Fruit fly (Drosophila melanogaster): ENCODE measurements around the gene Cpr67Fa2.

Gene Cpr67Fa2

dm6 chr3L:10924683-10925082 lies 33.2 kb downstream of the Cpr67Fa2 start:
- TF ChIP-seq CG32006 (GFP tag; optimal IDR thresholded peaks at IDR 0.05): peak; percentile 30
- TF ChIP-seq CG11902 (GFP tag; optimal IDR thresholded peaks at IDR 0.05): no peak
- TF ChIP-seq CG10631 (GFP tag; optimal IDR thresholded peaks at IDR 0.05): no peak

- TF ChIP-seq fkh (GFP tag; optimal IDR thresholded peaks at IDR 0.05) (no peak), Sox102F (GFP tag; optimal IDR thresholded peaks at IDR 0.05) (peak; percentile 6), pdm3 (GFP tag; optimal IDR thresholded peaks at IDR 0.05) (peak; percentile 15), dsx (GFP tag; optimal IDR thresholded peaks at IDR 0.05; ENCODE audit: poor library complexity, severe bottlenecking) (no peak), CG6792 (GFP tag; optimal IDR thresholded peaks at IDR 0.05) (no peak), CG6276 (GFP tag; optimal IDR thresholded peaks at IDR 0.05) (peak; percentile 29), acj6 (GFP tag; optimal IDR thresholded peaks at IDR 0.05) (peak; percentile 16), esn (GFP tag; optimal IDR thresholded peaks at IDR 0.05) (peak; percentile 33), CG11902 (GFP tag; optimal IDR thresholded peaks at IDR 0.05) (no peak), CG3032 (tag; optimal IDR thresholded peaks at IDR 0.05) (no peak), OdsH (GFP tag; optimal IDR thresholded peaks at IDR 0.05) (peak; percentile 30), topi (GFP tag; optimal IDR thresholded peaks at IDR 0.05) (peak; percentile 10), Eip78C (GFP tag) (peak; percentile 82), Smox (GFP tag; optimal IDR thresholded peaks at IDR 0.05) (peak; percentile 17), Hr4 (GFP tag; optimal IDR thresholded peaks at IDR 0.05) (peak; percentile 56), CG32006 (GFP tag; optimal IDR thresholded peaks at IDR 0.05) (peak; percentile 48), Met (GFP tag; optimal IDR thresholded peaks at IDR 0.05) (peak; percentile 38), lz (GFP tag; optimal IDR thresholded peaks at IDR 0.05) (peak; percentile 5), svp (GFP tag) (peak; percentile 69), ss (GFP tag; optimal IDR thresholded peaks at IDR 0.05) (no peak), CG34406 (GFP tag; optimal IDR thresholded peaks at IDR 0.05) (no peak)
These were observed 35.8 kb downstream of the Cpr67Fa2 start for dm6 chr3L:10927349-10927748.

dm6 chr3L:10927953-10928352 lies 36.4 kb downstream of the Cpr67Fa2 start:
- TF ChIP-seq cyc (GFP tag; optimal IDR thresholded peaks at IDR 0.05) (no peak), Eip78C (GFP tag) (peak; percentile 92), CG6276 (GFP tag; optimal IDR thresholded peaks at IDR 0.05) (peak; percentile 48), Hr4 (GFP tag; optimal IDR thresholded peaks at IDR 0.05) (peak; percentile 65), dac (GFP tag; optimal IDR thresholded peaks at IDR 0.05) (peak; percentile 60), Sox102F (GFP tag; optimal IDR thresholded peaks at IDR 0.05) (no peak), esn (GFP tag; optimal IDR thresholded peaks at IDR 0.05) (peak; percentile 34), Hr39 (GFP tag; optimal IDR thresholded peaks at IDR 0.05) (no peak), acj6 (GFP tag; optimal IDR thresholded peaks at IDR 0.05) (peak; percentile 45), CG11902 (GFP tag; optimal IDR thresholded peaks at IDR 0.05) (peak; percentile 19), CG16779 (tag; optimal IDR thresholded peaks at IDR 0.05) (no peak), Hr38 (GFP tag; optimal IDR thresholded peaks at IDR 0.05) (no peak), CG4318 (GFP tag; optimal IDR thresholded peaks at IDR 0.05) (peak; percentile 51), spab (GFP tag; optimal IDR thresholded peaks at IDR 0.05) (peak; percentile 49), eg (GFP tag; IDR thresholded peaks at IDR 0.05) (peak; percentile 61; the same call in 2 of the 3 replicates), fd59A (GFP tag; optimal IDR thresholded peaks at IDR 0.05) (peak; percentile 30), Ets21C (GFP tag; optimal IDR thresholded peaks at IDR 0.05) (no peak), vri (GFP tag; optimal IDR thresholded peaks at IDR 0.05) (no peak), CG10669 (GFP tag; optimal IDR thresholded peaks at IDR 0.05) (peak; percentile 60), lz (GFP tag; optimal IDR thresholded peaks at IDR 0.05) (peak; percentile 33), dsx (GFP tag; optimal IDR thresholded peaks at IDR 0.05; ENCODE audit: poor library complexity, severe bottlenecking) (peak; percentile 52), topi (GFP tag; optimal IDR thresholded peaks at IDR 0.05) (peak; percentile 39), CG6854 (GFP tag; optimal IDR thresholded peaks at IDR 0.05) (no peak), ss (GFP tag; optimal IDR thresholded peaks at IDR 0.05) (peak; percentile 14 to 36), CG6792 (GFP tag; optimal IDR thresholded peaks at IDR 0.05) (peak; percentile 51), CG8319 (GFP tag; optimal IDR thresholded peaks at IDR 0.05) (peak; percentile 39), CG3919 (GFP tag; optimal IDR thresholded peaks at IDR 0.05) (peak; percentile 67), Gug (GFP tag; IDR thresholded peaks at IDR 0.05) (peak; percentile 48), CG6808 (GFP tag; optimal IDR thresholded peaks at IDR 0.05) (peak; percentile 67), CG31627 (GFP tag; optimal IDR thresholded peaks at IDR 0.05) (peak; percentile 14), Blimp-1 (GFP tag; optimal IDR thresholded peaks at IDR 0.05) (peak; percentile 13), CG1621 (tag; optimal IDR thresholded peaks at IDR 0.05) (peak; percentile 30), CG3032 (tag; optimal IDR thresholded peaks at IDR 0.05) (peak; percentile 54), achi (GFP tag; optimal IDR thresholded peaks at IDR 0.05) (peak; percentile 69), fd85E (GFP tag; optimal IDR thresholded peaks at IDR 0.05) (no peak), CG7368 (GFP tag; optimal IDR thresholded peaks at IDR 0.05) (peak; percentile 45), fkh (GFP tag; optimal IDR thresholded peaks at IDR 0.05) (no peak), CG34406 (GFP tag; optimal IDR thresholded peaks at IDR 0.05) (peak; percentile 62)

Measured in whole organism, prepupa.